Worm (Caenorhabditis elegans) whole organism, L2 larva: ENCODE results near the gene F17C11.11.

Experiments used
- aly-2 ChIP-seq: fragments of 150-350 bp; optimal IDR thresholded peaks from 2 replicates; lab custom pipeline; 2014; ENCODE audit warnings: missing biosample characterization, missing genetic modification characterization
- ceh-16 ChIP-seq: fragments of 150-350 bp; optimal IDR thresholded peaks from 2 replicates; lab custom pipeline; 2014; ENCODE audit warnings: missing biosample characterization, missing genetic modification characterization
- ceh-82 ChIP-seq: fragments of 150-350 bp; optimal IDR thresholded peaks from 2 replicates; lab custom pipeline; 2014; ENCODE audit warnings: missing biosample characterization, missing genetic modification characterization
- dmd-4 ChIP-seq: sonication (generic microtip); optimal IDR thresholded peaks from 2 replicates; lab custom pipeline; 2017; ENCODE audit warnings: missing biosample characterization, missing genetic modification characterization
- egl-27 ChIP-seq: sonication (generic microtip); optimal IDR thresholded peaks from 3 replicates; lab custom pipeline; 2017; ENCODE audit warnings: missing biosample characterization, missing genetic modification reagents, missing genetic modification characterization
- elt-3 ChIP-seq: sonication (generic microtip); optimal IDR thresholded peaks from 2 replicates; lab custom pipeline; 2017; ENCODE audit warnings: missing biosample characterization, missing genetic modification characterization
- lsy-2 ChIP-seq, 2 experiments: fragments of 150-350 bp in 1 of 2; sonication (generic microtip) in 1 of 2; optimal IDR thresholded peaks; 2 replicates each; lab custom pipeline; 2014 to 2017; ENCODE audit warnings: missing biosample characterization in 2 of 2, missing genetic modification characterization in 2 of 2
- nhr-23 ChIP-seq: fragments of 150-350 bp; optimal IDR thresholded peaks from 2 replicates; lab custom pipeline; 2014; ENCODE audit warnings: missing biosample characterization, missing genetic modification reagents, missing genetic modification characterization
- nhr-237 ChIP-seq: fragments of 150-350 bp; optimal IDR thresholded peaks from 2 replicates; lab custom pipeline; 2014; ENCODE audit warnings: missing biosample characterization, missing genetic modification characterization
- nhr-77 ChIP-seq: fragments of 150-350 bp; optimal IDR thresholded peaks from 2 replicates; lab custom pipeline; 2014; ENCODE audit warnings: missing biosample characterization, missing genetic modification characterization
- unc-62 ChIP-seq: fragments of 150-350 bp; optimal IDR thresholded peaks from 2 replicates; lab custom pipeline; 2014; ENCODE audit warnings: missing biosample characterization, missing genetic modification reagents, missing genetic modification characterization
- zag-1 ChIP-seq: fragments of 150-350 bp; optimal IDR thresholded peaks from 2 replicates; lab custom pipeline; 2014; ENCODE audit warnings: missing biosample characterization, missing genetic modification characterization

DNA sequence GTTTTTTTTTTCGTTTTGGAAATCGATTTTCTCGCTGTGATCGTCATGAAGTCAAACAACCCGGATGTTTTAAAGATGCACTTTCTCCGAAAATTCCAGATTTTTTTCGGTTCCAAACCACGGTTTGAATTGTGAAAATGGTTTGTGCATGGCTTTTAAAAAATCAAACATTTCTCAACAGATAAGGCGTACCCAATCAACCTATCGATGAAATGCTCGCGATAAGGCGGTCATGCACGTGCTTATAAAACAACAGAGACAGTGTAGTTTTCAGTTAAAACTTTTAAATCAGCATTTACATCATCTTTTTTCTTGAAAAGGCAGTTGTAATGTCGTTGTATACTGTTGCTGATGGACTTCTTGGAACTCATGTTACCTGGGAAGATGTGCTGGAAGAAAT lies 6.2 kb downstream of the F17C11.11 start, which contains the start of gene F58B4.5:
- no peak for TF ChIP-seq elt-3 (tag; lab: Kevin White, UChicago)
- TF ChIP-seq ceh-16 (tag; lab: Kevin White, UChicago) = no peak
- no peak for TF ChIP-seq egl-27
- TF ChIP-seq nhr-237 (tag; lab: Kevin White, UChicago) = no peak
- no peak for TF ChIP-seq aly-2 (tag; lab: Kevin White, UChicago)
- TF ChIP-seq dmd-4 (tag; lab: Kevin White, UChicago) = no peak
- TF ChIP-seq unc-62 (GFP tag; lab: Kevin White, UChicago) = no peak
- no peak for TF ChIP-seq ceh-82 (tag; lab: Kevin White, UChicago)
- no peak for TF ChIP-seq nhr-23 (tag; lab: Kevin White, UChicago)
- TF ChIP-seq lsy-2 (tag; optimal IDR thresholded peaks at IDR 0.05; lab: Kevin White, UChicago) = no peak
- no peak for TF ChIP-seq nhr-77 (tag; lab: Kevin White, UChicago)
- TF ChIP-seq zag-1 = no peak
